Worm (Caenorhabditis elegans): ENCODE data around the gene ulp-3.

- TF ChIP-seq dmd-4 (tag; optimal IDR thresholded peaks at IDR 0.05) (no peak), ceh-82 (tag; optimal IDR thresholded peaks at IDR 0.05) (no peak), lin-39 (tag; optimal IDR thresholded peaks at IDR 0.05) (no peak), elt-3 (tag; optimal IDR thresholded peaks at IDR 0.05) (no peak), unc-39 (tag; optimal IDR thresholded peaks at IDR 0.05) (no peak), unc-62 (GFP tag; optimal IDR thresholded peaks at IDR 0.05) (no peak), F13H6.1 (tag; optimal IDR thresholded peaks at IDR 0.05) (no peak), ztf-11 (tag; optimal IDR thresholded peaks at IDR 0.05) (no peak), snpc-4 (tag; optimal IDR thresholded peaks at IDR 0.05) (no peak), nhr-12 (tag; optimal IDR thresholded peaks at IDR 0.05) (no peak)
These were observed 11.1 kb upstream of the ulp-3 start for ce11 chrIV:1952312-1952711.

Measured in whole organism, L2 larva.